Fruit fly (Drosophila melanogaster): Measurements from ENCODE around the gene yata.

DNA sequence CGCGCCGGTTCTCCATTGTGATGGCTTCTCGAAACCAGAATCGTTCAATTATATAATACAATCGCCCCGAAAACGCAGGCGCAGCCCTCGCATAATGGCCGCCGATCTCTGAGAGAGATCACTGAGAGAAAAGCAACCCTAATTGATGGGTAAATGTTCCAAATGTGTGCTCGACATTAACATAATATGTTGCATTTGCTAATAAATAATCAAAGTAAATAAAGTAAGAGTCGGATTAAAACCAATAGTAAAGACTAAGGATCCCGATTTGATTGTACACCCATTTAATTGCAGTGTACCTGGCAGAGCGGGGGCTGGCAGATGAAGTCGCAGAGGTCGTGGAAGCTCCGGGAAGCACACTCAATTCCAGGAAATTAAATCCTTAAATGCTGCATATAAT is 44.5 kb upstream of the yata start:
- TF ChIP-seq CTCF (optimal IDR thresholded peaks at IDR 0.05), result no peak
- TF ChIP-seq CG8478 (optimal IDR thresholded peaks at IDR 0.05), result no peak

Measured in S2 (cell line).